Worm (Caenorhabditis elegans) whole organism, mixed stage, embryonic: ENCODE data around the gene C50H2.13.

Source experiments
- mab-5 ChIP-seq: fragments of 150-350 bp; optimal IDR thresholded peaks from 2 replicates; lab custom pipeline; 2014; ENCODE audit warnings: missing biosample characterization, missing genetic modification characterization
- pha-4 ChIP-seq: fragments of 150-350 bp; optimal IDR thresholded peaks from 2 replicates; lab custom pipeline; 2018; ENCODE audit warnings: missing biosample characterization, missing genetic modification reagents, missing genetic modification characterization

- TF ChIP-seq pha-4 (tag; lab: Kevin White, UChicago) = no peak
- no peak for TF ChIP-seq mab-5
Measured at ce11 chrV:9952396-9952795, 26.1 kb downstream of the C50H2.13 start, which contains the start of gene mam-5.
